Fruit fly (Drosophila melanogaster): ENCODE data around the gene Ag5r2.

The Ag5r2 gene

dm6 chrX:14786451-14786850 is 2.6 kb upstream of the Ag5r2 start, which contains the start of gene Ag5r:
Gene Ag5r, minus strand, starts transcription at chrX:14786551.
- TF ChIP-seq CG8478 (optimal IDR thresholded peaks at IDR 0.05): no peak
- no peak for TF ChIP-seq usp (GFP tag; optimal IDR thresholded peaks at IDR 0.05)
- no peak for TF ChIP-seq psq (optimal IDR thresholded peaks at IDR 0.05)
- no peak for TF ChIP-seq Dll (optimal IDR thresholded peaks at IDR 0.05)
- no peak for TF ChIP-seq EcR (GFP tag; optimal IDR thresholded peaks at IDR 0.05)
- no peak for TF ChIP-seq pan (optimal IDR thresholded peaks at IDR 0.05)

dm6 chrX:14776474-14776873 is 7.4 kb downstream of the Ag5r2 start, which contains the start of gene CG5347:
Gene CG5347, plus strand, starts transcription at chrX:14776774.
- no peak for TF ChIP-seq psq (optimal IDR thresholded peaks at IDR 0.05)
- TF ChIP-seq EcR (GFP tag; optimal IDR thresholded peaks at IDR 0.05): no peak
- TF ChIP-seq usp (GFP tag; optimal IDR thresholded peaks at IDR 0.05): no peak
- TF ChIP-seq Dll (optimal IDR thresholded peaks at IDR 0.05): no peak
- no peak for TF ChIP-seq CG8478 (optimal IDR thresholded peaks at IDR 0.05)
- no peak for TF ChIP-seq pan (optimal IDR thresholded peaks at IDR 0.05)

- TF ChIP-seq Dll (optimal IDR thresholded peaks at IDR 0.05) (no peak), pan (optimal IDR thresholded peaks at IDR 0.05) (no peak), CG8478 (optimal IDR thresholded peaks at IDR 0.05) (no peak), usp (GFP tag; optimal IDR thresholded peaks at IDR 0.05) (no peak), EcR (GFP tag; optimal IDR thresholded peaks at IDR 0.05) (no peak), psq (optimal IDR thresholded peaks at IDR 0.05) (no peak)
Measured at dm6 chrX:14775008-14775407, 8.8 kb downstream of the Ag5r2 start, which contains the start of gene CG5334. Gene CG5334, plus strand, starts transcription at chrX:14775308.

DNA sequence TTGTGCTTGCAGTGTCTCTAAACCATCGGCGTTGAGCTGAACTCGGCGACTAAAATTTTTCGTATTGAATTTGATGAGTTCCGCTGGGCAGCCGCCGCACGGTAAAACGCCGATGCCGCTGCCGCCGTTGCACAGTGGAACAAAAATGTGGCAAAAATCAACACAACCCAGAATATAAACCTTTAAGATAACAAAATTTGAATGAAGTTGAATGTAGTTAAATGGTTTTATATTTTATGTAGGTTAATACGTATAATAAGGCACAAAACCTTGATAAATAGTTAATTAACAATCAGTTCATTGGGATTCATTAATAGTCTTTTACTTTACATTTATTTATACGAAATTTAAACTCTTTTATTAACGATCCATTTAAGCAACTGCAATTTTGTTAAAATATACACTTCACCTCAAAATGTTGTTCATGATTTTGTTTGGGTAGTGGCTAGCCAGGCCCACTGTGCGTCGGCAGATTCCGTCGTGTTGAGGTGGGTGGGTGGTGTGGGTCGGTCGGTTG is 18.1 kb downstream of the Ag5r2 start, which contains the start of gene CG15890:
CG15890 (minus strand) TSS at position 51 of the 517 bp plus-strand sequence.
- TF ChIP-seq EcR (GFP tag; optimal IDR thresholded peaks at IDR 0.05): no peak
- no peak for TF ChIP-seq usp (GFP tag; optimal IDR thresholded peaks at IDR 0.05)
- no peak for TF ChIP-seq pan (optimal IDR thresholded peaks at IDR 0.05)
- no peak for TF ChIP-seq CG8478 (optimal IDR thresholded peaks at IDR 0.05)
- TF ChIP-seq Dll (optimal IDR thresholded peaks at IDR 0.05): no peak
- no peak for TF ChIP-seq psq (optimal IDR thresholded peaks at IDR 0.05)

DNA sequence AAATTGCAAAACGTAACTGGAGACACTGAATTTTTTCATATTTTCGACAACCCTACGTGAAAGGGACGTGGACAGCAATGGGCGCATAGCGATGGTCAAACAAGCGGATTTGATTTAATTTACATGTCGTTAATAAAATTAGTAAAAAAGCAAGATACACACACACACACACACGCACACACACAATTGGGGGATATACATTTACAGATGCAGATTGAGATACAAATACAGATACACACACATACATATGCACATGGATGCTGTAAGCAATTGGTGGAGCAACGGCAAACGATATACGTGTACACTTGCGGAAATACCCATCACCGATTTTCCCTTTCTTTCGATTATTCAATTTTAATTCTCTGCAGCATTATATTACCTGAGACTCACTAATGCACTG is 18.8 kb downstream of the Ag5r2 start:
- TF ChIP-seq pan (optimal IDR thresholded peaks at IDR 0.05) (no peak), Dll (optimal IDR thresholded peaks at IDR 0.05) (no peak), usp (GFP tag; optimal IDR thresholded peaks at IDR 0.05) (no peak)

DNA sequence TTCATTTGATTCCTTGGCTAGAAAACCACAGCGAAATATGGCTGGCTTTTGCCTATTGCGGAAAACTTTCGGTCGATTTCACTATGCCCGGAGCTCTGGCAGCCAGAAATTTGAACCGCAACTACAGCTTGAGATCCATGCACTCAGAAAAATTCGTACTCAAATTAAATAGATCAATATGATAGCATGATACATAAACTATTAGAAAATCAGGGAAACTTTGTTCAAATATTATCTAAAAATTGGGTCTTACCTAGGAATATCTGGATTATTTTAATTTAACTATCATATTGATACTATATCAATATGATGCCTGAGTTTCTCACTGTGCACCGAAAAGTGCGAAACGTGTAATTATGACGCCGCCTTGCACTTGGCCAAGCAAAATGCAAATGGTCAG is 32.7 kb downstream of the Ag5r2 start:
- no peak for TF ChIP-seq EcR (GFP tag; optimal IDR thresholded peaks at IDR 0.05)
- TF ChIP-seq usp (GFP tag; optimal IDR thresholded peaks at IDR 0.05): no peak
- no peak for TF ChIP-seq CG8478 (optimal IDR thresholded peaks at IDR 0.05)
- no peak for TF ChIP-seq pan (optimal IDR thresholded peaks at IDR 0.05)

dm6 chrX:14750448-14750847 is 33.4 kb downstream of the Ag5r2 start:
- TF ChIP-seq usp (GFP tag; optimal IDR thresholded peaks at IDR 0.05): no peak
- no peak for TF ChIP-seq EcR (GFP tag; optimal IDR thresholded peaks at IDR 0.05)
- no peak for TF ChIP-seq Dll (optimal IDR thresholded peaks at IDR 0.05)
- TF ChIP-seq CG8478 (optimal IDR thresholded peaks at IDR 0.05): no peak
- TF ChIP-seq psq (optimal IDR thresholded peaks at IDR 0.05): no peak
- TF ChIP-seq pan (optimal IDR thresholded peaks at IDR 0.05): no peak

DNA sequence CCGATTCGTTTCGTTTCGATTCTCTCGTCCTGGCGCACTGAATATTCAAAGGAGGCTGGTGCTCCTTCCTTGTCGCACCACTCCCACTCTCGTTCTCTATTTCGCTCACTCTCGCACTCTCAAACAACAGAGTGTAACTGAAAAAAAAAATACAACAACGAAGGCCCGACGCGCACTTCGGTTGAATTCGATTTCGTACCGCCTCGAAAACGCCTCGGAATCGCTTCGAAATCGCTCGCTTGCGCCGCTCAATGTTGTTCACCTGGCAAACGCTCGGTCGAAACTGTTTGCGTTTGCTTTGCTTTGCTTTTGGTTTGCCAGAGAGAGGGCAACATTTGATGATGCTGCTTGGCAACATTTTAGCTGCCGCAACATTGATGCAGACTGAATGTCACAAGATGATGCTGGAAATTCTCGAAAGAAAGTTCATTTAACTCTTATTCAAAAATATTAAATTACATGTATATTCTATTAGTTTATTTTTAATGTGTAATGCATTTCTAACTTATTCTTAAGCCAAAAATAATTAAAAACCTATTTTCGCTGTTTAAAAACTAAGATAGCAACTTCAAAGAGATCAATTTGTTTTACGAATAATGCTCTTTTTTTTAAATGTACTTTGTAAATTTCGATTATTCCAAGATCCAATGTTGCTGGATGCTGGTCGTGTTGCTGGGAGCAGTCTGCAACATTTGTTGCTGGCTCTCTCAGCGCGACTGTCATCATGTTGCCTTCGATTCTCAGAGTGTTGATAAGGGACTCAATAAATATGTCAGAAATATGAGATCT is 34.6 kb downstream of the Ag5r2 start, which contains the start of gene NetB:
NetB (minus strand) TSS at position 291 of the 789 bp plus-strand sequence.
- no peak for TF ChIP-seq usp (GFP tag; optimal IDR thresholded peaks at IDR 0.05)
- TF ChIP-seq pan (optimal IDR thresholded peaks at IDR 0.05): no peak
- TF ChIP-seq Dll (optimal IDR thresholded peaks at IDR 0.05): no peak
- no peak for TF ChIP-seq psq (optimal IDR thresholded peaks at IDR 0.05)
- TF ChIP-seq CG8478 (optimal IDR thresholded peaks at IDR 0.05): no peak
- TF ChIP-seq EcR (GFP tag; optimal IDR thresholded peaks at IDR 0.05): no peak

- no peak for TF ChIP-seq psq (optimal IDR thresholded peaks at IDR 0.05)
- TF ChIP-seq Dll (optimal IDR thresholded peaks at IDR 0.05): no peak
- TF ChIP-seq CG8478 (optimal IDR thresholded peaks at IDR 0.05): no peak
- TF ChIP-seq pan (optimal IDR thresholded peaks at IDR 0.05): no peak
- TF ChIP-seq usp (GFP tag; optimal IDR thresholded peaks at IDR 0.05): no peak
- no peak for TF ChIP-seq EcR (GFP tag; optimal IDR thresholded peaks at IDR 0.05)
Measured at dm6 chrX:14743819-14744218, 40.0 kb downstream of the Ag5r2 start.

DNA sequence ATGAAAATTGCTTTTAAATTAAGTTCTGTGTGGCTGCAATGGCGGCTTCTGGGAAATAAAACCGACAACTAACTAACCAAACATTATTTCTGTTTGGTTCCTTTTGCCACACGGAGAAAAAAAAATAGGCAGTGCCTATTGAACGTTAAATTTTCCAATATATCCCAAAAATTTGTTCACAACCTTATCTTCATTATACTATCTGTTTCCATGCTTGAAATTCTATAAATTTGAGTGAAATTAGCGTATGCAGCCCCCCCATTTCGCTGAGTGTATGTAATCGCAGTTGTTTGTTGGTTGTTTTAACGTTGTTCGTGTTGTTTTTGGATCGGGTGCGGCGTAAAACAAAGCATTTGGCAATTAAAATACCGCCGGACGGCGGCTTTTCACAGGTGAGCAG is 45.4 kb downstream of the Ag5r2 start:
- TF ChIP-seq EcR (GFP tag; optimal IDR thresholded peaks at IDR 0.05) (no peak), CG8478 (optimal IDR thresholded peaks at IDR 0.05) (no peak), pan (optimal IDR thresholded peaks at IDR 0.05) (no peak), usp (GFP tag; optimal IDR thresholded peaks at IDR 0.05) (no peak), psq (optimal IDR thresholded peaks at IDR 0.05) (no peak), Dll (optimal IDR thresholded peaks at IDR 0.05) (no peak)
